Worm (Caenorhabditis elegans): ENCODE results near the gene ifas-2.

Gene ifas-2

ce11 chrV:16884744-16885143 lies 3.9 kb downstream of the ifas-2 start, which contains the start of gene F09C6.13:
TSS of gene F09C6.13 (plus strand) at chrV:16885044.
- no peak for TF ChIP-seq hpl-2 (GFP tag; optimal IDR thresholded peaks at IDR 0.05)
- TF ChIP-seq nhr-11 (tag; optimal IDR thresholded peaks at IDR 0.05): no peak
- no peak for TF ChIP-seq unc-86 (tag; optimal IDR thresholded peaks at IDR 0.05)
- TF ChIP-seq F16B12.6 (tag; optimal IDR thresholded peaks at IDR 0.05): no peak

ce11 chrV:16882260-16882918 lies 6.3 kb downstream of the ifas-2 start, which contains the start of the genes F09C6.11 and F09C6.12:
TSS of gene F09C6.11 (minus strand) at chrV:16882310.
TSS of gene F09C6.12 (plus strand) at chrV:16882868.
- TF ChIP-seq nhr-20 (tag; optimal IDR thresholded peaks at IDR 0.05) (peak; percentile 47), dpl-1 (GFP tag; optimal IDR thresholded peaks at IDR 0.05) (no peak), nhr-77 (tag; optimal IDR thresholded peaks at IDR 0.05) (peak; percentile 8)

- TF ChIP-seq ceh-63 (GFP tag; optimal IDR thresholded peaks at IDR 0.05): no peak
- TF ChIP-seq lin-14 (GFP tag; optimal IDR thresholded peaks at IDR 0.05): no peak
- TF ChIP-seq lin-35 (GFP tag; optimal IDR thresholded peaks at IDR 0.05): no peak
- TF ChIP-seq lin-13 (GFP tag; optimal IDR thresholded peaks at IDR 0.05): no peak
- TF ChIP-seq ama-1 (optimal IDR thresholded peaks at IDR 0.05): no peak
Measured at ce11 chrV:16880679-16881078, 8.0 kb downstream of the ifas-2 start, which contains the start of gene F09C6.14. TSS of gene F09C6.14 (plus strand) at chrV:16880979.

- TF ChIP-seq swsn-7 (tag; optimal IDR thresholded peaks at IDR 0.05) (no peak), efl-1 (optimal IDR thresholded peaks at IDR 0.05) (no peak), efl-1 (GFP tag; optimal IDR thresholded peaks at IDR 0.05 in 1 of 2) (no peak), Y116A8C.19 (tag; optimal IDR thresholded peaks at IDR 0.05; ENCODE audit: borderline replicate concordance) (no peak), unc-30 (tag; optimal IDR thresholded peaks at IDR 0.05) (no peak), snu-23 (GFP tag; optimal IDR thresholded peaks at IDR 0.05) (no peak)
Measured at ce11 chrV:16880054-16880453, 8.6 kb downstream of the ifas-2 start, which contains the start of gene F09C6.3. TSS of gene F09C6.3 (minus strand) at chrV:16880154.

- TF ChIP-seq lin-39 (tag; optimal IDR thresholded peaks at IDR 0.05) (no peak), ces-1 (GFP tag; optimal IDR thresholded peaks at IDR 0.05) (no peak), unc-62 (GFP tag; optimal IDR thresholded peaks at IDR 0.05) (no peak), grh-1 (GFP tag; IDR thresholded peaks at IDR 0.05) (no peak), nhr-20 (tag; optimal IDR thresholded peaks at IDR 0.05) (no peak), blmp-1 (tag; optimal IDR thresholded peaks at IDR 0.05) (no peak), nhr-12 (tag; optimal IDR thresholded peaks at IDR 0.05) (no peak), skn-1 (tag; optimal IDR thresholded peaks at IDR 0.05) (no peak), nhr-84 (tag; optimal IDR thresholded peaks at IDR 0.05) (no peak), nhr-85 (tag) (no peak), ceh-63 (GFP tag; optimal IDR thresholded peaks at IDR 0.05) (no peak), nhr-28 (tag; optimal IDR thresholded peaks at IDR 0.05) (no peak), nhr-237 (tag; optimal IDR thresholded peaks at IDR 0.05) (no peak), elt-2 (tag; optimal IDR thresholded peaks at IDR 0.05) (no peak), fos-1 (tag; optimal IDR thresholded peaks at IDR 0.05) (no peak), unc-98 (GFP tag; IDR thresholded peaks at IDR 0.05) (no peak), snpc-4 (tag; optimal IDR thresholded peaks at IDR 0.05) (no peak), zip-4 (GFP tag; optimal IDR thresholded peaks at IDR 0.05) (no peak), nhr-19 (GFP tag; conservative IDR thresholded peaks at IDR 0.05) (no peak)
Measured at ce11 chrV:16879532-16879931, 9.2 kb downstream of the ifas-2 start.

- no peak for TF ChIP-seq fkh-10 (GFP tag; optimal IDR thresholded peaks at IDR 0.05)
- no peak for TF ChIP-seq nhr-19 (GFP tag; conservative IDR thresholded peaks at IDR 0.05)
- TF ChIP-seq skn-1 (tag; optimal IDR thresholded peaks at IDR 0.05): no peak
- TF ChIP-seq ztf-4 (tag; optimal IDR thresholded peaks at IDR 0.05): no peak
- no peak for TF ChIP-seq irx-1 (tag; optimal IDR thresholded peaks at IDR 0.05)
- no peak for TF ChIP-seq ama-1 (optimal IDR thresholded peaks at IDR 0.05)
- no peak for TF ChIP-seq nhr-77 (tag; optimal IDR thresholded peaks at IDR 0.05)
- TF ChIP-seq lin-15B (tag; optimal IDR thresholded peaks at IDR 0.05): no peak
- no peak for TF ChIP-seq unc-98 (GFP tag; IDR thresholded peaks at IDR 0.05)
- no peak for TF ChIP-seq swsn-7 (tag; optimal IDR thresholded peaks at IDR 0.05)
Measured at ce11 chrV:16874966-16875365, 13.7 kb downstream of the ifas-2 start, which contains the start of gene F49A5.10. TSS of gene F49A5.10 (plus strand) at chrV:16875266.

Data from whole organism, L1 larva.